Fruit fly (Drosophila melanogaster): ENCODE data around the gene ppk10.

ppk10 gene

DNA sequence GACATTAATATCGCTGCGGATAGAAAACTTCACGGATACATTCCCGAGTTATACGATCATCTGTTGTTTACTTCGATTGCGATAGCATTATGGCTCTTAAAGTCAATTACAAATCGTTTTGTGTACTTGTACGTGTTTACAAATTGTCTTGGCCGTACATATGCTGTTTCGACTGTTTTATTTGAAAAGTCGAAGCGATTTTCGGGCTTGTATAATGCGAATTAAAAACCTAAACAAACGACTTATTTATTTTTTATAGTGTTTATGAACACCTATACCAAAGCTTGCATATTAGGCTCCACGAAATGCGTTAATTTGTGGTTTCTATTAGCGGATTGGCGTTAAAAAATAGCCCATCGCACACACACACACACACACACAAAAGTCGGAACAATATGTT, 20.1 kb upstream of the ppk10 start (continued):
- TF ChIP-seq row (GFP tag; IDR thresholded peaks at IDR 0.05) = no peak
- TF ChIP-seq CG17568 (GFP tag; optimal IDR thresholded peaks at IDR 0.05) = peak; percentile 5
- TF ChIP-seq Side (GFP tag; optimal IDR thresholded peaks at IDR 0.05) = no peak
- TF ChIP-seq Fer1 (GFP tag; optimal IDR thresholded peaks at IDR 0.05) = peak; percentile 4
- peak; percentile 4 for TF ChIP-seq Asciz (GFP tag; optimal IDR thresholded peaks at IDR 0.05)
- TF ChIP-seq Bgb (GFP tag; IDR thresholded peaks at IDR 0.05; ENCODE audit: partially characterized antibody) = no peak
- TF ChIP-seq dmrt99B (tag; optimal IDR thresholded peaks at IDR 0.05) = peak; percentile 18
- peak; percentile 36 for TF ChIP-seq wek (GFP tag; optimal IDR thresholded peaks at IDR 0.05)
- TF ChIP-seq CG8765 (GFP tag; IDR thresholded peaks at IDR 0.05) = no peak
- no peak for TF ChIP-seq Atf-2 (GFP tag; optimal IDR thresholded peaks at IDR 0.05)
- TF ChIP-seq zfh1 (GFP tag; IDR thresholded peaks at IDR 0.05) = no peak
- peak; percentile 22 for TF ChIP-seq CG5180 (GFP tag; optimal IDR thresholded peaks at IDR 0.05)
- TF ChIP-seq Mrtf (GFP tag; IDR thresholded peaks at IDR 0.05) = no peak
- TF ChIP-seq jumu (GFP tag; optimal IDR thresholded peaks at IDR 0.05) = no peak

DNA sequence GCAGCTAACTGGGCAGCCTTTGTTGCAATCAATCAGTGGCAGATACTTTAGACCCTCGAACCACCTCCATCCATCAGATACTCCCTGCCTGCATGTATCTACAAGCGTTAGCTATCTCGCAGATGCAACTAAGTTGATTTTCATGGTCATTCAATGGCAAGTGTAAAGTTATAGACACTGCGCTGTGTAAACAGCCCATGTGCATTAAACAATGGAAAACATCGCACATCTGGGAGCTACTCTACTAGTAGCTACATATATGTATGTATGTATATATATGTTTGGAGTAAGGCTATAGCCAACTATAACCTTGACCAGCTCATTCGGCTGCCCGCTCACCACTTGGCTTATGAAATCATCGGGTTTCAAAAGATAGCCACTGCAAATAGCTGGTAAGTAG, 18.0 kb upstream of the ppk10 start:
- TF ChIP-seq Xrp1 (GFP tag; IDR thresholded peaks at IDR 0.05) (no peak), Med (GFP tag) (peak; percentile 2), hth (optimal IDR thresholded peaks at IDR 0.05) (no peak), CG10366 (GFP tag; IDR thresholded peaks at IDR 0.05) (no peak), Chrac-16 (GFP tag; optimal IDR thresholded peaks at IDR 0.05) (no peak), tin (GFP tag; optimal IDR thresholded peaks at IDR 0.05) (no peak), hkb (optimal IDR thresholded peaks at IDR 0.05) (no peak), hkb (GFP tag; IDR thresholded peaks at IDR 0.05) (no peak), psq (GFP tag; optimal IDR thresholded peaks at IDR 0.05) (no peak), gem (tag; optimal IDR thresholded peaks at IDR 0.05) (no peak), fd102C (GFP tag; optimal IDR thresholded peaks at IDR 0.05) (no peak), da (GFP tag; optimal IDR thresholded peaks at IDR 0.05) (no peak), esg (GFP tag; conservative IDR thresholded peaks at IDR 0.05) (no peak), ham (GFP tag; IDR thresholded peaks at IDR 0.05) (no peak), CG3995 (GFP tag; optimal IDR thresholded peaks at IDR 0.05) (no peak), CG12236 (GFP tag; optimal IDR thresholded peaks at IDR 0.05) (no peak), dan (GFP tag; IDR thresholded peaks at IDR 0.05) (no peak), shn (GFP tag; optimal IDR thresholded peaks at IDR 0.05) (no peak), CG43689 (GFP tag; IDR thresholded peaks at IDR 0.05) (no peak), sr (GFP tag; IDR thresholded peaks at IDR 0.05) (0 out of 3 replicates have a peak, but pooled peaks have one; percentile 37), CG7556 (GFP tag; optimal IDR thresholded peaks at IDR 0.05) (no peak), eve (GFP tag; optimal IDR thresholded peaks at IDR 0.05) (no peak), CG9797 (GFP tag; optimal IDR thresholded peaks at IDR 0.05) (no peak), seq (GFP tag; IDR thresholded peaks at IDR 0.05) (no peak), CG8290 (GFP tag; optimal IDR thresholded peaks at IDR 0.05) (no peak), CG8290 (tag; optimal IDR thresholded peaks at IDR 0.05) (peak in 1 of 2 experiments; percentile 3), vvl (GFP tag; IDR thresholded peaks at IDR 0.05) (no peak), CG1024 (GFP tag; IDR thresholded peaks at IDR 0.05) (no peak), Hey (tag; optimal IDR thresholded peaks at IDR 0.05) (no peak), Ada2b (GFP tag; IDR thresholded peaks at IDR 0.05) (no peak), bigmax (GFP tag; optimal IDR thresholded peaks at IDR 0.05) (no peak), CG17186 (GFP tag; optimal IDR thresholded peaks at IDR 0.05) (no peak), gro (GFP tag; optimal IDR thresholded peaks at IDR 0.05) (no peak), CG12219 (GFP tag; optimal IDR thresholded peaks at IDR 0.05) (no peak), CG7928 (GFP tag; optimal IDR thresholded peaks at IDR 0.05) (no peak), HLH54F (GFP tag; optimal IDR thresholded peaks at IDR 0.05) (no peak), h (optimal IDR thresholded peaks at IDR 0.05) (no peak), Lim3 (GFP tag; IDR thresholded peaks at IDR 0.05) (no peak), scrt (GFP tag; optimal IDR thresholded peaks at IDR 0.05) (no peak), CG14014 (GFP tag; IDR thresholded peaks at IDR 0.05) (peak; percentile 13; the same call in 1 of the 2 replicates)

All from whole organism, embryonic.